Fruit fly (Drosophila melanogaster): ENCODE data around the gene santa-maria.

santa-maria gene

dm6 chr2L:7420305-7421287 is 30.4 kb downstream of the santa-maria start (continued):
- TF ChIP-seq aop (GFP tag; IDR thresholded peaks at IDR 0.05) (no peak), nmo (GFP tag; optimal IDR thresholded peaks at IDR 0.05) (peak; percentile 16), Bteb2 (GFP tag; optimal IDR thresholded peaks at IDR 0.05) (no peak), Usf (GFP tag; optimal IDR thresholded peaks at IDR 0.05) (no peak), CG14710 (tag; optimal IDR thresholded peaks at IDR 0.05) (peak; percentile 8), grau (tag; optimal IDR thresholded peaks at IDR 0.05) (peak; percentile 75), CG13123 (GFP tag; optimal IDR thresholded peaks at IDR 0.05) (no peak), cg (GFP tag; optimal IDR thresholded peaks at IDR 0.05) (no peak), Dfd (GFP tag; optimal IDR thresholded peaks at IDR 0.05) (no peak), Sox100B (GFP tag; optimal IDR thresholded peaks at IDR 0.05) (no peak), ro (GFP tag; IDR thresholded peaks at IDR 0.05) (no peak), Bdp1 (GFP tag; optimal IDR thresholded peaks at IDR 0.05) (peak; percentile 35), Ets65A (GFP tag) (peak; percentile 91), Nf-YA (GFP tag; IDR thresholded peaks at IDR 0.05) (peak; percentile 60), cad (GFP tag; optimal IDR thresholded peaks at IDR 0.05) (no peak), dysf (GFP tag; IDR thresholded peaks at IDR 0.05) (peak; percentile 84), ham (GFP tag; IDR thresholded peaks at IDR 0.05) (no peak), CG17328 (GFP tag; IDR thresholded peaks at IDR 0.05) (peak; percentile 59), CG4617 (GFP tag; optimal IDR thresholded peaks at IDR 0.05; ENCODE audit: borderline replicate concordance) (peak; percentile 5), CoRest (tag; optimal IDR thresholded peaks at IDR 0.05) (peak; percentile 37), ATbp (GFP tag; optimal IDR thresholded peaks at IDR 0.05) (peak; percentile 57), dati (GFP tag; IDR thresholded peaks at IDR 0.05) (peak; percentile 44; the same call in 1 of the 2 replicates), CG4730 (GFP tag; IDR thresholded peaks at IDR 0.05) (no peak; the same call in 1 of the 2 replicates), CG1792 (GFP tag; optimal IDR thresholded peaks at IDR 0.05) (peak; percentile 72), NC2α (GFP tag; optimal IDR thresholded peaks at IDR 0.05) (no peak), Trl (optimal IDR thresholded peaks at IDR 0.05) (peak; percentile 13 to 38), Trl (GFP tag; optimal IDR thresholded peaks at IDR 0.05) (no peak), Dp (GFP tag; optimal IDR thresholded peaks at IDR 0.05) (no peak), CG5245 (GFP tag; optimal IDR thresholded peaks at IDR 0.05) (no peak), lov (optimal IDR thresholded peaks at IDR 0.05) (no peak), lov (GFP tag; IDR thresholded peaks at IDR 0.05) (no peak), ab (GFP tag; optimal IDR thresholded peaks at IDR 0.05) (peak; percentile 34), vnd (GFP tag; IDR thresholded peaks at IDR 0.05; ENCODE audit: partially characterized antibody) (no peak), da (GFP tag; optimal IDR thresholded peaks at IDR 0.05) (peak; percentile 19)

- TF ChIP-seq Dbx (GFP tag; IDR thresholded peaks at IDR 0.05), result no peak
- TF ChIP-seq Usf (GFP tag; optimal IDR thresholded peaks at IDR 0.05), result no peak
- no peak for TF ChIP-seq CG10274 (GFP tag; optimal IDR thresholded peaks at IDR 0.05)
- TF ChIP-seq Atf-2 (GFP tag; optimal IDR thresholded peaks at IDR 0.05), result no peak
- peak; percentile 50 for TF ChIP-seq Meics (GFP tag; optimal IDR thresholded peaks at IDR 0.05)
- TF ChIP-seq CG4730 (GFP tag; IDR thresholded peaks at IDR 0.05), result no peak
- peak; percentile 89 for TF ChIP-seq CTCF (GFP tag; optimal IDR thresholded peaks at IDR 0.05)
- TF ChIP-seq CG8290 (GFP tag; optimal IDR thresholded peaks at IDR 0.05), result peak; percentile 96
- TF ChIP-seq CG8290 (tag; optimal IDR thresholded peaks at IDR 0.05), result peak; percentile 41 to 69
- TF ChIP-seq CG10267 (tag; optimal IDR thresholded peaks at IDR 0.05), result peak; percentile 0
- TF ChIP-seq dmrt11E (tag; optimal IDR thresholded peaks at IDR 0.05), result no peak
- TF ChIP-seq Sin3A (optimal IDR thresholded peaks at IDR 0.05), result no peak
- no peak for TF ChIP-seq ase (GFP tag; IDR thresholded peaks at IDR 0.05)
- TF ChIP-seq salm (tag; optimal IDR thresholded peaks at IDR 0.05), result no peak
- TF ChIP-seq Rfx (GFP tag; IDR thresholded peaks at IDR 0.05), result peak; percentile 26; the same call in 1 of the 2 replicates
- TF ChIP-seq CG2712 (tag; optimal IDR thresholded peaks at IDR 0.05), result peak; percentile 13
- TF ChIP-seq CG13424 (tag; optimal IDR thresholded peaks at IDR 0.05), result peak; percentile 48
- no peak for TF ChIP-seq CG7357 (GFP tag; IDR thresholded peaks at IDR 0.05)
- TF ChIP-seq cg (GFP tag; optimal IDR thresholded peaks at IDR 0.05), result no peak
Observed at dm6 chr2L:7419408-7420304, 31.4 kb downstream of the santa-maria start.
